Fruit fly (Drosophila melanogaster) whole organism, embryonic: ENCODE results near the gene CG43179.
A peak's percentile ranks its signal among the peaks of the same experiment; 100 is the strongest.

ENCODE experiments used
- Adf1 ChIP-seq: fragments of 200-800 bp; sonication (Bioruptor generic); IDR thresholded peaks from 2 replicates; pipeline ENCODE4 v1.3.6; 2022; ENCODE audit warnings: missing biosample characterization, missing genetic modification characterization
- Antp ChIP-seq: fragments of 200-800 bp; sonication (Bioruptor generic); optimal IDR thresholded peaks from 3 replicates; lab custom pipeline; 2016; ENCODE audit warnings: missing biosample characterization, missing genetic modification characterization
- B-H2 ChIP-seq: fragments of 200-800 bp; sonication (Bioruptor generic); optimal IDR thresholded peaks from 2 replicates; lab custom pipeline; 2018; ENCODE audit warnings: missing biosample characterization, mild to moderate bottlenecking, missing genetic modification characterization
- CG10274 ChIP-seq: fragments of 200-800 bp; sonication (Bioruptor generic); optimal IDR thresholded peaks from 3 replicates; lab custom pipeline; 2017; ENCODE audit warnings: missing biosample characterization, mild to moderate bottlenecking, missing genetic modification characterization
- CG11696 ChIP-seq: fragments of 200-800 bp; sonication (Bioruptor generic); IDR thresholded peaks from 2 replicates; pipeline ENCODE4 v1.3.6; 2022; ENCODE audit warnings: missing biosample characterization, missing genetic modification characterization
- CG14014 ChIP-seq: fragments of 200-800 bp; sonication (Bioruptor generic); IDR thresholded peaks from 2 replicates; pipeline ENCODE4 v1.3.6; 2022; ENCODE audit warnings: missing biosample characterization, missing genetic modification characterization
- CG17328 ChIP-seq: fragments of 200-800 bp; sonication (Bioruptor generic); IDR thresholded peaks from 2 replicates; pipeline ENCODE4 v1.3.6; 2022; ENCODE audit warnings: missing biosample characterization, missing genetic modification characterization
- CG2129 ChIP-seq: fragments of 200-800 bp; sonication (Bioruptor generic); IDR thresholded peaks from 2 replicates; pipeline ENCODE4 v1.3.6; 2022; ENCODE audit warnings: missing biosample characterization, missing genetic modification characterization; ENCODE audit not compliant: partially characterized antibody
- CG30431 ChIP-seq: fragments of 200-800 bp; sonication (Bioruptor generic); optimal IDR thresholded peaks from 2 replicates; lab custom pipeline; 2017; ENCODE audit warnings: missing biosample characterization, missing genetic modification characterization
- CG3163 ChIP-seq: fragments of 200-800 bp; sonication (Bioruptor generic); optimal IDR thresholded peaks from 3 replicates; lab custom pipeline; 2016; ENCODE audit warnings: missing biosample characterization, missing genetic modification characterization
- CG4617 ChIP-seq: fragments of 200-800 bp; sonication (Bioruptor generic); optimal IDR thresholded peaks from 3 replicates; lab custom pipeline; 2016; ENCODE audit warnings: missing biosample characterization, missing genetic modification characterization, borderline replicate concordance
- CG6272 ChIP-seq: fragments of 200-800 bp; sonication (Bioruptor generic); IDR thresholded peaks from 2 replicates; pipeline ENCODE4 v1.3.6; 2022; ENCODE audit warnings: missing biosample characterization, missing genetic modification characterization
- CG6689 ChIP-seq: fragments of 200-800 bp; sonication (Bioruptor generic); IDR thresholded peaks from 2 replicates; pipeline ENCODE4 v1.3.6; 2022; ENCODE audit warnings: missing biosample characterization, missing genetic modification characterization
- CG8281 ChIP-seq: fragments of 200-800 bp; sonication (Bioruptor generic); optimal IDR thresholded peaks from 2 replicates; lab custom pipeline; 2018; ENCODE audit warnings: missing biosample characterization, mild to moderate bottlenecking, missing genetic modification characterization, moderate library complexity
- CG8478 ChIP-seq: fragments of >200 bp; optimal IDR thresholded peaks from 2 replicates; lab custom pipeline; 2018
- D ChIP-seq, 2 experiments: fragments of 200-800 bp in 1 of 2; fragments of >200 bp in 1 of 2; sonication (Bioruptor generic) in 1 of 2; optimal IDR thresholded peaks; 2 replicates in 1 of 2; 3 replicates in 1 of 2; lab custom pipeline; 2017; ENCODE audit warnings: mild to moderate bottlenecking in 1 of 2, missing biosample characterization in 1 of 2, missing genetic modification characterization in 1 of 2, missing genetic modification reagents in 1 of 2
- Dad ChIP-seq: fragments of 200-800 bp; sonication (Bioruptor generic); optimal IDR thresholded peaks from 3 replicates; lab custom pipeline; 2016; ENCODE audit warnings: missing biosample characterization, missing genetic modification characterization
- Ets97D ChIP-seq: fragments of 200-800 bp; sonication (Bioruptor generic); optimal IDR thresholded peaks from 3 replicates; lab custom pipeline; 2016; ENCODE audit warnings: missing biosample characterization, missing genetic modification characterization
- HLH3B ChIP-seq: fragments of 200-800 bp; sonication (Bioruptor generic); IDR thresholded peaks from 2 replicates; pipeline ENCODE4 v1.3.6; 2022; ENCODE audit warnings: missing biosample characterization, missing genetic modification characterization
- NK7.1 ChIP-seq: fragments of 200-800 bp; sonication (Bioruptor generic); optimal IDR thresholded peaks from 3 replicates; lab custom pipeline; 2016; ENCODE audit warnings: missing biosample characterization, missing genetic modification characterization
- Neu2 ChIP-seq: fragments of 200-800 bp; sonication (Bioruptor generic); optimal IDR thresholded peaks from 3 replicates; lab custom pipeline; 2016; ENCODE audit warnings: missing biosample characterization, missing genetic modification characterization, borderline replicate concordance
- Nf-YB ChIP-seq: fragments of 200-800 bp; sonication (Bioruptor generic); optimal IDR thresholded peaks from 3 replicates; lab custom pipeline; 2019; ENCODE audit warnings: missing biosample characterization, mild to moderate bottlenecking, missing genetic modification characterization, moderate library complexity
- Nf-YC ChIP-seq: fragments of 200-800 bp; optimal IDR thresholded peaks from 3 replicates; lab custom pipeline; 2019; ENCODE audit warnings: missing biosample characterization, mild to moderate bottlenecking, missing genetic modification characterization, moderate library complexity
- Poxn ChIP-seq: fragments of 200-800 bp; sonication (Bioruptor generic); IDR thresholded peaks from 2 replicates; pipeline ENCODE4 v1.3.6; 2022; ENCODE audit warnings: missing biosample characterization, missing genetic modification characterization
- Ravus ChIP-seq: fragments of 200-800 bp; sonication (Bioruptor generic); IDR thresholded peaks from 2 replicates; pipeline ENCODE4 v1.3.6; 2022; ENCODE audit warnings: missing biosample characterization, missing genetic modification characterization
- Rfx ChIP-seq: fragments of 200-800 bp; sonication (Bioruptor generic); IDR thresholded peaks from 2 replicates; pipeline ENCODE4 v1.3.6; 2022; ENCODE audit warnings: missing biosample characterization, missing genetic modification characterization
- Sry-β ChIP-seq: fragments of 200-800 bp; sonication (Bioruptor generic); optimal IDR thresholded peaks from 2 replicates; lab custom pipeline; 2018; ENCODE audit warnings: missing biosample characterization, mild to moderate bottlenecking, missing genetic modification characterization, moderate library complexity
- TFAM ChIP-seq: fragments of 200-800 bp; sonication (Bioruptor generic); optimal IDR thresholded peaks from 2 replicates; lab custom pipeline; 2017; ENCODE audit warnings: missing biosample characterization, missing genetic modification characterization, inconsistent platforms
- Usf ChIP-seq: fragments of 200-800 bp; sonication (Bioruptor generic); optimal IDR thresholded peaks from 2 replicates; lab custom pipeline; 2017; ENCODE audit warnings: missing genotype, missing biosample characterization, missing genetic modification characterization
- Xbp1 ChIP-seq: fragments of 200-800 bp; sonication (Bioruptor generic); optimal IDR thresholded peaks from 3 replicates; lab custom pipeline; 2016; ENCODE audit warnings: missing biosample characterization, mild to moderate bottlenecking, missing genetic modification characterization
- Xrp1 ChIP-seq: fragments of 200-800 bp; sonication (Bioruptor generic); IDR thresholded peaks from 2 replicates; pipeline ENCODE4 v1.3.6; 2022; ENCODE audit warnings: missing biosample characterization, missing genetic modification characterization
- aop ChIP-seq: fragments of 200-800 bp; sonication (Bioruptor generic); IDR thresholded peaks from 2 replicates; pipeline ENCODE4 v1.3.6; 2022; ENCODE audit warnings: missing biosample characterization, missing genetic modification characterization
- cad ChIP-seq: fragments of >200 bp; optimal IDR thresholded peaks from 2 replicates; lab custom pipeline; 2017; ENCODE audit warnings: missing biosample characterization, missing genetic modification characterization
- ewg ChIP-seq: fragments of 200-800 bp; sonication (Bioruptor generic); optimal IDR thresholded peaks from 3 replicates; lab custom pipeline; 2017; ENCODE audit warnings: mild to moderate bottlenecking, missing biosample characterization, missing genetic modification reagents, missing genetic modification characterization
- fd102C ChIP-seq: fragments of 200-800 bp; sonication (Bioruptor generic); optimal IDR thresholded peaks from 2 replicates; lab custom pipeline; 2018; ENCODE audit warnings: missing biosample characterization, mild to moderate bottlenecking, missing genetic modification characterization, moderate library complexity
- ftz-f1 ChIP-seq: fragments of 200-800 bp; sonication (Bioruptor generic); optimal IDR thresholded peaks from 2 replicates; lab custom pipeline; 2016; ENCODE audit warnings: missing biosample characterization, missing genetic modification characterization
- fu2 ChIP-seq: fragments of 200-800 bp; sonication (Bioruptor generic); optimal IDR thresholded peaks from 2 replicates; lab custom pipeline; 2016; ENCODE audit warnings: missing biosample characterization, missing genetic modification characterization
- gcm ChIP-seq: fragments of 200-800 bp; sonication (Bioruptor generic); optimal IDR thresholded peaks from 2 replicates; lab custom pipeline; 2019; ENCODE audit warnings: missing biosample characterization, mild to moderate bottlenecking, missing genetic modification characterization, moderate library complexity
- gcm2 ChIP-seq: fragments of 200-800 bp; sonication (Bioruptor generic); optimal IDR thresholded peaks from 2 replicates; lab custom pipeline; 2016; ENCODE audit warnings: missing biosample characterization, missing genetic modification characterization
- gem ChIP-seq: fragments of 200-800 bp; sonication (Bioruptor generic); optimal IDR thresholded peaks from 2 replicates; lab custom pipeline; 2019; ENCODE audit warnings: missing biosample characterization, mild to moderate bottlenecking, missing genetic modification characterization, moderate library complexity
- gfzf ChIP-seq: fragments of 200-800 bp; sonication (Bioruptor generic); optimal IDR thresholded peaks from 2 replicates; lab custom pipeline; 2016; ENCODE audit warnings: missing biosample characterization, mild to moderate bottlenecking, missing genetic modification characterization, moderate library complexity
- gsb-n ChIP-seq: fragments of 200-800 bp; sonication (Bioruptor generic); optimal IDR thresholded peaks from 3 replicates; lab custom pipeline; 2018; ENCODE audit warnings: missing biosample characterization, mild to moderate bottlenecking, missing genetic modification characterization
- lilli ChIP-seq: fragments of 200-800 bp; sonication (Bioruptor generic); optimal IDR thresholded peaks from 3 replicates; lab custom pipeline; 2016; ENCODE audit warnings: missing biosample characterization, missing genetic modification characterization
- mam ChIP-seq: fragments of 200-800 bp; sonication (Bioruptor generic); optimal IDR thresholded peaks from 3 replicates; lab custom pipeline; 2016; ENCODE audit warnings: missing biosample characterization, missing genetic modification characterization
- mld ChIP-seq: fragments of 200-800 bp; sonication (Bioruptor generic); IDR thresholded peaks from 3 replicates; pipeline ENCODE4 v1.3.6; 2022; ENCODE audit warnings: missing biosample characterization, missing genetic modification characterization; ENCODE audit not compliant: partially characterized antibody
- nau ChIP-seq: fragments of 200-800 bp; sonication (Bioruptor generic); optimal IDR thresholded peaks from 3 replicates; lab custom pipeline; 2017; ENCODE audit warnings: missing biosample characterization, mild to moderate bottlenecking, missing genetic modification characterization, missing genetic modification reagents
- nerfin-1 ChIP-seq: fragments of 200-800 bp; sonication (Bioruptor generic); optimal IDR thresholded peaks from 3 replicates; lab custom pipeline; 2019; ENCODE audit warnings: missing biosample characterization, mild to moderate bottlenecking, missing genetic modification characterization, moderate library complexity
- unc-4 ChIP-seq: fragments of 200-800 bp; sonication (Bioruptor generic); IDR thresholded peaks from 2 replicates; pipeline ENCODE4 v1.3.6; 2022; ENCODE audit warnings: missing biosample characterization, missing genetic modification characterization; ENCODE audit not compliant: partially characterized antibody
- usp ChIP-seq: fragments of >200 bp; optimal IDR thresholded peaks from 2 replicates; lab custom pipeline; 2017; ENCODE audit warnings: missing biosample characterization, missing genetic modification characterization
- zfh2 ChIP-seq: fragments of 200-800 bp; sonication (Bioruptor generic); optimal IDR thresholded peaks from 2 replicates; lab custom pipeline; 2016; ENCODE audit warnings: missing biosample characterization, missing genetic modification characterization

CG43179 gene

DNA sequence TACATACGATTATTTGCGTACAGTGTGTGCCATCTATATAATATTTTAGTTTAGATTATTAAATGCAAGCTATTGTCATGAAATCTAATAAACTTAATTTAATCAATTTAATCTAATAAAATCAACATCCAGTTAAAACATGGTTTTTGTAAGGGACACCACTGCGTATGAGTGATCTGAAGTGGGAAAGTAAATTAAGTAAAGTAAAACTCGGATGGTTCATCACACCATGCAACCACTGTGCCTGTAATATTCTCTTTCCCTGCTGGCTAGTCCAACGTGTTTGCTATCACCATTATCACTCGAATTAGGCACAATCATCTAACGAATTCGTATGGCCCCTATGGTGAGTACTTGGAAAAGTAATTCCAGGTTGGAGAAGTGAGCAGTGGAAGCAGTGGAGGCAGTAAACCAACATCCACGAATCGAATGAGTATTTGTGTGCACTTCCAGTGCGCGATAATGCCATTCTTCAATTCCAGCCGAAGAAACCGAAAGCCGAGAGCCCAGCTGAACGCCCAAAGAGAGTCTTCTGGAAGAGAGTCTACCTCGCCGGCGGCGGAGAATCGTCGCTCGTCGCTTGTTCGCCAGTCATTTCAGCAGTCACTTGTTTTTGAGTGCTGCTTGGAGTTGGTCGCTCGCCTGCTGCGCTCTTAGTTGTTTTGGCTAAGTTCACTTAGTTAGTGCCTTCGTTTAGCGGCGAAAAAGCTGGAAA, 32.9 kb downstream of the CG43179 start, which contains the start of gene red (continued):
- no peak for TF ChIP-seq CG4617
- TF ChIP-seq gfzf (GFP tag; lab: Kevin White, UChicago): no peak
- no peak for TF ChIP-seq D (optimal IDR thresholded peaks at IDR 0.05; lab: Kevin White, UChicago)
- peak; percentile 63 for TF ChIP-seq D (GFP tag; optimal IDR thresholded peaks at IDR 0.05; lab: Kevin White, UChicago)
- no peak for TF ChIP-seq Neu2
- TF ChIP-seq Xbp1 (GFP tag; lab: Kevin White, UChicago): peak; percentile 66
- TF ChIP-seq mam (GFP tag; lab: Kevin White, UChicago): peak; percentile 63
- peak; percentile 49 for TF ChIP-seq NK7.1
- 0 out of 2 replicates have a peak, but pooled peaks have one; percentile 35 for TF ChIP-seq CG11696
- TF ChIP-seq CG30431 (GFP tag; lab: Kevin White, UChicago): peak; percentile 39
- TF ChIP-seq fu2: peak; percentile 59
- TF ChIP-seq Sry-β (GFP tag; lab: Kevin White, UChicago): no peak
- peak; percentile 58 for TF ChIP-seq CG17328 (GFP tag; lab: Robert Waterston, UW)
- peak; percentile 87 for TF ChIP-seq CG3163
- peak; percentile 0 for TF ChIP-seq Ets97D
- TF ChIP-seq CG6689 (GFP tag; lab: Robert Waterston, UW): peak; percentile 67
- TF ChIP-seq ftz-f1 (GFP tag; lab: Kevin White, UChicago): no peak
- TF ChIP-seq Ravus (GFP tag; lab: Robert Waterston, UW): peak; percentile 28
- no peak for TF ChIP-seq mld
- no peak for TF ChIP-seq TFAM
- peak; percentile 80 for TF ChIP-seq CG14014 (GFP tag; lab: Robert Waterston, UW)
- TF ChIP-seq zfh2: peak; percentile 62
- TF ChIP-seq CG8478: no peak
- no peak for TF ChIP-seq aop
- TF ChIP-seq Antp (GFP tag; lab: Kevin White, UChicago): peak; percentile 23
- peak; percentile 16 for TF ChIP-seq B-H2
- TF ChIP-seq nau: peak; percentile 43
- no peak for TF ChIP-seq fd102C (GFP tag; lab: Kevin White, UChicago)
- TF ChIP-seq Nf-YC (tag; lab: Kevin White, UChicago): peak; percentile 29
- TF ChIP-seq Adf1 (GFP tag; lab: Robert Waterston, UW): peak; percentile 40; the same call in 1 of the 2 replicates
- TF ChIP-seq CG8281 (tag; lab: Kevin White, UChicago): peak; percentile 16
- peak; percentile 39; the same call in 1 of the 2 replicates for TF ChIP-seq Poxn (GFP tag; lab: Robert Waterston, UW)
- TF ChIP-seq gcm2 (GFP tag; lab: Kevin White, UChicago): no peak
- TF ChIP-seq CG2129 (GFP tag; lab: Robert Waterston, UW): no peak
- TF ChIP-seq unc-4 (GFP tag; lab: Robert Waterston, UW): peak; percentile 47
- TF ChIP-seq Xrp1 (GFP tag; lab: Robert Waterston, UW): peak; percentile 74
- TF ChIP-seq lilli (GFP tag; lab: Kevin White, UChicago): peak; percentile 81
- TF ChIP-seq cad (GFP tag; lab: Kevin White, UChicago): no peak
- TF ChIP-seq Rfx (GFP tag; lab: Robert Waterston, UW): peak; percentile 84
- TF ChIP-seq ewg (GFP tag; lab: Kevin White, UChicago): peak; percentile 47
- peak; percentile 68 for TF ChIP-seq CG10274
- no peak for TF ChIP-seq gsb-n (tag; lab: Kevin White, UChicago)
- TF ChIP-seq gem (tag; lab: Kevin White, UChicago): peak; percentile 85
- TF ChIP-seq usp (GFP tag; lab: Kevin White, UChicago): no peak
- TF ChIP-seq Usf: no peak
- peak; percentile 46 for TF ChIP-seq CG6272 (GFP tag; lab: Robert Waterston, UW)
- TF ChIP-seq Dad: peak; percentile 28
- peak; percentile 74 for TF ChIP-seq HLH3B
- peak; percentile 57 for TF ChIP-seq gcm (GFP tag; lab: Kevin White, UChicago)
- TF ChIP-seq nerfin-1 (tag; lab: Kevin White, UChicago): peak; percentile 55
- peak; percentile 50 for TF ChIP-seq Nf-YB (GFP tag; lab: Kevin White, UChicago)
